Worm (Caenorhabditis elegans): ENCODE results near the gene kel-8.

Gene kel-8

ce11 chrV:2666600-2666999, 4.7 kb upstream of the kel-8 start, which contains the start of gene W02G9.4:
TSS of gene W02G9.4 (plus strand) at chrV:2666900.
- no peak for TF ChIP-seq F13C5.2 (tag; optimal IDR thresholded peaks at IDR 0.05)

- TF ChIP-seq ceh-36 (tag; optimal IDR thresholded peaks at IDR 0.05) (no peak), F13C5.2 (tag; optimal IDR thresholded peaks at IDR 0.05) (peak; percentile 48)
These were observed 1.3 kb downstream of the kel-8 start, which contains the start of gene W02G9.3 for ce11 chrV:2672603-2673002. TSS of gene W02G9.3 (plus strand) at chrV:2672986.

ce11 chrV:2673807-2674206, 2.6 kb downstream of the kel-8 start:
- TF ChIP-seq tbx-11 (GFP tag; IDR thresholded peaks at IDR 0.05), result peak; percentile 92
- peak; percentile 91 for TF ChIP-seq pes-1 (GFP tag; IDR thresholded peaks at IDR 0.05)
- peak; percentile 33 for TF ChIP-seq tra-4 (tag; optimal IDR thresholded peaks at IDR 0.05)
- TF ChIP-seq sea-1 (GFP tag; conservative IDR thresholded peaks at IDR 0.05), result peak; percentile 83; the same call in 1 of the 2 replicates
- no peak for TF ChIP-seq hmbx-1 (tag; optimal IDR thresholded peaks at IDR 0.05)
- peak; percentile 6 for TF ChIP-seq F13C5.2 (tag; optimal IDR thresholded peaks at IDR 0.05)
- TF ChIP-seq aly-1 (tag; optimal IDR thresholded peaks at IDR 0.05), result peak; percentile 84
- peak; percentile 15 for TF ChIP-seq ets-7 (tag; optimal IDR thresholded peaks at IDR 0.05)
- TF ChIP-seq hmg-4 (GFP tag; optimal IDR thresholded peaks at IDR 0.05), result peak; percentile 77
- TF ChIP-seq hnd-1 (tag; optimal IDR thresholded peaks at IDR 0.05), result peak; percentile 45
- TF ChIP-seq B0310.2 (tag; optimal IDR thresholded peaks at IDR 0.05), result peak; percentile 61
- TF ChIP-seq ceh-36 (tag; optimal IDR thresholded peaks at IDR 0.05), result peak; percentile 60
- TF ChIP-seq scrt-1 (GFP tag; IDR thresholded peaks at IDR 0.05), result peak; percentile 72; the same call in 1 of the 2 replicates
- no peak for TF ChIP-seq ama-1 (optimal IDR thresholded peaks at IDR 0.05)
- TF ChIP-seq tbx-37 (GFP tag; conservative IDR thresholded peaks at IDR 0.05), result peak; percentile 58
- peak; percentile 85 for TF ChIP-seq flt-1 (GFP tag; IDR thresholded peaks at IDR 0.05)
- TF ChIP-seq ceh-13 (GFP tag; optimal IDR thresholded peaks at IDR 0.05), result peak; percentile 53

ce11 chrV:2675692-2676091, 4.4 kb downstream of the kel-8 start:
- TF ChIP-seq flt-1 (GFP tag; IDR thresholded peaks at IDR 0.05) (no peak), ceh-36 (tag; optimal IDR thresholded peaks at IDR 0.05) (no peak), tbx-11 (GFP tag; IDR thresholded peaks at IDR 0.05) (no peak), F13C5.2 (tag; optimal IDR thresholded peaks at IDR 0.05) (no peak)

ce11 chrV:2677648-2678047, 6.4 kb downstream of the kel-8 start:
- TF ChIP-seq hmbx-1 (tag; optimal IDR thresholded peaks at IDR 0.05) (no peak), aly-1 (tag; optimal IDR thresholded peaks at IDR 0.05) (no peak), pes-1 (GFP tag; IDR thresholded peaks at IDR 0.05) (no peak), B0310.2 (tag; optimal IDR thresholded peaks at IDR 0.05) (no peak), ama-1 (optimal IDR thresholded peaks at IDR 0.05) (no peak), F13C5.2 (tag; optimal IDR thresholded peaks at IDR 0.05) (no peak), ceh-36 (tag; optimal IDR thresholded peaks at IDR 0.05) (no peak), ets-7 (tag; optimal IDR thresholded peaks at IDR 0.05) (no peak), tbx-11 (GFP tag; IDR thresholded peaks at IDR 0.05) (no peak), tra-4 (tag; optimal IDR thresholded peaks at IDR 0.05) (no peak), scrt-1 (GFP tag; IDR thresholded peaks at IDR 0.05) (no peak), sea-1 (GFP tag; conservative IDR thresholded peaks at IDR 0.05) (no peak), hnd-1 (tag; optimal IDR thresholded peaks at IDR 0.05) (no peak), flt-1 (GFP tag; IDR thresholded peaks at IDR 0.05) (no peak), hmg-4 (GFP tag; optimal IDR thresholded peaks at IDR 0.05) (no peak), ceh-13 (GFP tag; optimal IDR thresholded peaks at IDR 0.05) (no peak), tbx-37 (GFP tag; conservative IDR thresholded peaks at IDR 0.05) (no peak)

- TF ChIP-seq hnd-1 (tag; optimal IDR thresholded peaks at IDR 0.05) (no peak), sea-1 (GFP tag; conservative IDR thresholded peaks at IDR 0.05) (no peak), scrt-1 (GFP tag; IDR thresholded peaks at IDR 0.05) (no peak), pes-1 (GFP tag; IDR thresholded peaks at IDR 0.05) (no peak), tra-4 (tag; optimal IDR thresholded peaks at IDR 0.05) (no peak), ceh-36 (tag; optimal IDR thresholded peaks at IDR 0.05) (no peak), ceh-13 (GFP tag; optimal IDR thresholded peaks at IDR 0.05) (no peak), aly-1 (tag; optimal IDR thresholded peaks at IDR 0.05) (no peak), ama-1 (optimal IDR thresholded peaks at IDR 0.05) (no peak), hmg-4 (GFP tag; optimal IDR thresholded peaks at IDR 0.05) (no peak), flt-1 (GFP tag; IDR thresholded peaks at IDR 0.05) (no peak), tbx-11 (GFP tag; IDR thresholded peaks at IDR 0.05) (no peak), F13C5.2 (tag; optimal IDR thresholded peaks at IDR 0.05) (no peak), hmbx-1 (tag; optimal IDR thresholded peaks at IDR 0.05) (no peak), ets-7 (tag; optimal IDR thresholded peaks at IDR 0.05) (no peak)
These were observed 12.2 kb downstream of the kel-8 start for ce11 chrV:2683497-2683896.

- TF ChIP-seq pes-1 (GFP tag; IDR thresholded peaks at IDR 0.05) (no peak), ama-1 (optimal IDR thresholded peaks at IDR 0.05) (no peak), ets-7 (tag; optimal IDR thresholded peaks at IDR 0.05) (no peak), ceh-13 (GFP tag; optimal IDR thresholded peaks at IDR 0.05) (no peak), tbx-37 (GFP tag; conservative IDR thresholded peaks at IDR 0.05) (no peak), flt-1 (GFP tag; IDR thresholded peaks at IDR 0.05) (no peak), aly-1 (tag; optimal IDR thresholded peaks at IDR 0.05) (no peak), sea-1 (GFP tag; conservative IDR thresholded peaks at IDR 0.05) (no peak), scrt-1 (GFP tag; IDR thresholded peaks at IDR 0.05) (no peak), ceh-36 (tag; optimal IDR thresholded peaks at IDR 0.05) (no peak)
These were observed 13.0 kb downstream of the kel-8 start for ce11 chrV:2684227-2684626.

- TF ChIP-seq hmg-4 (GFP tag; optimal IDR thresholded peaks at IDR 0.05) (no peak), ama-1 (optimal IDR thresholded peaks at IDR 0.05) (no peak), flt-1 (GFP tag; IDR thresholded peaks at IDR 0.05) (no peak), ets-7 (tag; optimal IDR thresholded peaks at IDR 0.05) (no peak), hnd-1 (tag; optimal IDR thresholded peaks at IDR 0.05) (no peak), B0310.2 (tag; optimal IDR thresholded peaks at IDR 0.05) (no peak), scrt-1 (GFP tag; IDR thresholded peaks at IDR 0.05) (no peak)
These were observed 17.3 kb downstream of the kel-8 start for ce11 chrV:2688562-2688961.
